Fruit fly (Drosophila melanogaster) whole organism, embryonic: ENCODE measurements around the gene CG18135.

Source experiments
- Antp ChIP-seq: fragments of 200-800 bp; sonication (Bioruptor generic); optimal IDR thresholded peaks from 3 replicates; lab custom pipeline; 2016; ENCODE audit warnings: missing biosample characterization, missing genetic modification characterization
- Blimp-1 ChIP-seq: fragments of 200-800 bp; sonication (Bioruptor generic); optimal IDR thresholded peaks from 3 replicates; lab custom pipeline; 2018; ENCODE audit warnings: missing biosample characterization, missing genetic modification characterization, mild to moderate bottlenecking, moderate library complexity, missing genetic modification reagents
- BtbVII ChIP-seq: fragments of 200-800 bp; sonication (Bioruptor generic); optimal IDR thresholded peaks from 3 replicates; lab custom pipeline; 2017; ENCODE audit warnings: missing biosample characterization, mild to moderate bottlenecking, missing genetic modification characterization
- CG1024 ChIP-seq: fragments of 200-800 bp; sonication (Bioruptor generic); IDR thresholded peaks from 2 replicates; pipeline ENCODE4 v1.3.6; 2022; ENCODE audit warnings: missing biosample characterization, missing genetic modification characterization
- CG10267 ChIP-seq: fragments of 200-800 bp; sonication (Bioruptor generic); optimal IDR thresholded peaks from 2 replicates; lab custom pipeline; 2018; ENCODE audit warnings: missing biosample characterization, mild to moderate bottlenecking, missing genetic modification characterization, moderate library complexity
- CG10959 ChIP-seq: fragments of 200-800 bp; sonication (Bioruptor generic); IDR thresholded peaks from 2 replicates; pipeline ENCODE4 v1.3.6; 2022; ENCODE audit warnings: missing biosample characterization, missing genetic modification characterization
- CG11456 ChIP-seq: fragments of 200-800 bp; sonication (Bioruptor generic); IDR thresholded peaks from 3 replicates; pipeline ENCODE4 v1.3.6; 2022; ENCODE audit warnings: missing biosample characterization, missing genetic modification characterization
- CG12219 ChIP-seq: fragments of 200-800 bp; sonication (Bioruptor generic); optimal IDR thresholded peaks from 3 replicates; lab custom pipeline; 2018; ENCODE audit warnings: missing biosample characterization, mild to moderate bottlenecking, missing genetic modification characterization
- CG12236 ChIP-seq: fragments of 200-800 bp; sonication (Bioruptor generic); optimal IDR thresholded peaks from 2 replicates; lab custom pipeline; 2016; ENCODE audit warnings: missing biosample characterization, missing genetic modification characterization
- CG13624 ChIP-seq: fragments of 200-800 bp; sonication (Bioruptor generic); optimal IDR thresholded peaks from 2 replicates; lab custom pipeline; 2016; ENCODE audit warnings: missing biosample characterization, missing genetic modification characterization
- CG14965 ChIP-seq: fragments of 200-800 bp; sonication (Bioruptor generic); optimal IDR thresholded peaks from 2 replicates; lab custom pipeline; 2016; ENCODE audit warnings: missing biosample characterization, missing genetic modification characterization, borderline replicate concordance
- CG17568 ChIP-seq: fragments of 200-800 bp; sonication (Bioruptor generic); optimal IDR thresholded peaks from 2 replicates; lab custom pipeline; 2018; ENCODE audit warnings: missing biosample characterization, mild to moderate bottlenecking, missing genetic modification characterization, moderate library complexity
- CG18599 ChIP-seq: fragments of 200-800 bp; sonication (Bioruptor generic); optimal IDR thresholded peaks from 3 replicates; lab custom pipeline; 2017; ENCODE audit warnings: missing biosample characterization, missing genetic modification characterization, mild to moderate bottlenecking, moderate library complexity, missing genetic modification reagents
- CG2116 ChIP-seq: fragments of 200-800 bp; sonication (Bioruptor generic); optimal IDR thresholded peaks from 3 replicates; lab custom pipeline; 2018; ENCODE audit warnings: missing biosample characterization, mild to moderate bottlenecking, missing genetic modification characterization
- CG2678 ChIP-seq: fragments of 200-800 bp; sonication (Bioruptor generic); optimal IDR thresholded peaks from 3 replicates; lab custom pipeline; 2019; ENCODE audit warnings: missing biosample characterization, mild to moderate bottlenecking, missing genetic modification characterization, moderate library complexity
- CG31224 ChIP-seq: fragments of 200-800 bp; sonication (Bioruptor generic); IDR thresholded peaks from 2 replicates; pipeline ENCODE4 v1.3.6; 2022; ENCODE audit warnings: missing biosample characterization, missing genetic modification characterization
- CG31441 ChIP-seq: fragments of 200-800 bp; sonication (Bioruptor generic); IDR thresholded peaks from 2 replicates; pipeline ENCODE4 v1.3.6; 2022; ENCODE audit warnings: missing biosample characterization, missing genetic modification characterization
- CG34422 ChIP-seq: fragments of 200-800 bp; sonication (Bioruptor generic); IDR thresholded peaks from 3 replicates; pipeline ENCODE4 v1.3.6; 2022; ENCODE audit warnings: missing biosample characterization, missing genetic modification characterization
- CG4404 ChIP-seq: fragments of 200-800 bp; sonication (Bioruptor generic); IDR thresholded peaks from 2 replicates; pipeline ENCODE4 v1.3.6; 2022; ENCODE audit warnings: missing biosample characterization, missing genetic modification characterization
- CG4617 ChIP-seq: fragments of 200-800 bp; sonication (Bioruptor generic); optimal IDR thresholded peaks from 3 replicates; lab custom pipeline; 2016; ENCODE audit warnings: missing biosample characterization, missing genetic modification characterization, borderline replicate concordance
- CG6175 ChIP-seq: fragments of 200-800 bp; sonication (Bioruptor generic); IDR thresholded peaks from 3 replicates; pipeline ENCODE4 v1.3.6; 2022; ENCODE audit warnings: missing biosample characterization, missing genetic modification characterization
- CG6791 ChIP-seq: fragments of 200-800 bp; sonication (Bioruptor generic); IDR thresholded peaks from 3 replicates; pipeline ENCODE4 v1.3.6; 2022; ENCODE audit warnings: missing biosample characterization, missing genetic modification characterization; ENCODE audit not compliant: partially characterized antibody
- CG7963 ChIP-seq: fragments of 200-800 bp; sonication (Bioruptor generic); IDR thresholded peaks from 3 replicates; pipeline ENCODE4 v1.3.6; 2022; ENCODE audit warnings: missing biosample characterization, missing genetic modification characterization; ENCODE audit not compliant: partially characterized antibody
- D19A ChIP-seq: fragments of 200-800 bp; optimal IDR thresholded peaks from 3 replicates; lab custom pipeline; 2019; ENCODE audit warnings: missing biosample characterization, mild to moderate bottlenecking, missing genetic modification characterization, moderate library complexity
- Elba2 ChIP-seq: fragments of 200-800 bp; sonication (Bioruptor generic); optimal IDR thresholded peaks from 3 replicates; lab custom pipeline; 2016; ENCODE audit warnings: missing biosample characterization, missing genetic modification characterization
- Fer3 ChIP-seq: fragments of 200-800 bp; sonication (Bioruptor generic); optimal IDR thresholded peaks from 2 replicates; lab custom pipeline; 2018; ENCODE audit warnings: missing biosample characterization, mild to moderate bottlenecking, missing genetic modification characterization, moderate library complexity
- Hmr ChIP-seq: fragments of 200-800 bp; sonication (Bioruptor generic); optimal IDR thresholded peaks from 3 replicates; lab custom pipeline; 2017; ENCODE audit warnings: mild to moderate bottlenecking, missing biosample characterization, missing genetic modification reagents, missing genetic modification characterization
- Lpt ChIP-seq: fragments of >200 bp; optimal IDR thresholded peaks from 2 replicates; lab custom pipeline; 2018; ENCODE audit warnings: missing biosample characterization, missing genetic modification characterization
- Mad ChIP-seq: fragments of 200-800 bp; sonication (Bioruptor generic); optimal IDR thresholded peaks from 2 replicates; lab custom pipeline; 2016; ENCODE audit warnings: missing biosample characterization, missing genetic modification characterization
- Max ChIP-seq: fragments of 200-800 bp; sonication (Bioruptor generic); optimal IDR thresholded peaks from 2 replicates; lab custom pipeline; 2016; ENCODE audit warnings: missing biosample characterization, mild to moderate bottlenecking, missing genetic modification characterization
- Poxn ChIP-seq: fragments of 200-800 bp; sonication (Bioruptor generic); IDR thresholded peaks from 2 replicates; pipeline ENCODE4 v1.3.6; 2022; ENCODE audit warnings: missing biosample characterization, missing genetic modification characterization
- Ravus ChIP-seq: fragments of 200-800 bp; sonication (Bioruptor generic); IDR thresholded peaks from 2 replicates; pipeline ENCODE4 v1.3.6; 2022; ENCODE audit warnings: missing biosample characterization, missing genetic modification characterization
- ap ChIP-seq: fragments of 200-800 bp; sonication (Bioruptor generic); IDR thresholded peaks from 2 replicates; pipeline ENCODE4 v1.3.6; 2022; ENCODE audit warnings: missing biosample characterization, missing genetic modification characterization
- ato ChIP-seq: fragments of 200-800 bp; sonication (Bioruptor generic); IDR thresholded peaks from 2 replicates; pipeline ENCODE4 v1.3.6; 2022; ENCODE audit warnings: missing biosample characterization, missing genetic modification characterization; ENCODE audit not compliant: partially characterized antibody
- br ChIP-seq: fragments of >200 bp; optimal IDR thresholded peaks from 2 replicates; lab custom pipeline; 2017
- caup ChIP-seq: fragments of 200-800 bp; sonication (Bioruptor generic); optimal IDR thresholded peaks from 3 replicates; lab custom pipeline; 2017; ENCODE audit warnings: missing biosample characterization, mild to moderate bottlenecking, missing genetic modification characterization, moderate library complexity; ENCODE audit not compliant: severe bottlenecking
- croc ChIP-seq: fragments of 200-800 bp; sonication (Bioruptor generic); conservative IDR thresholded peaks from 3 replicates; pipeline ENCODE4 v1.3.6; 2022; ENCODE audit warnings: missing biosample characterization, missing genetic modification characterization
- eve ChIP-seq, 2 experiments: fragments of >200 bp; optimal IDR thresholded peaks; 2 replicates each; lab custom pipeline; 2017; ENCODE audit warnings: missing biosample characterization in 2 of 2, missing genetic modification characterization in 2 of 2
- exex ChIP-seq: fragments of 200-800 bp; sonication (Bioruptor generic); optimal IDR thresholded peaks from 4 replicates; lab custom pipeline; 2018; ENCODE audit warnings: missing biosample characterization, mild to moderate bottlenecking, missing genetic modification characterization, moderate library complexity
- her ChIP-seq: fragments of 200-800 bp; sonication (Bioruptor generic); optimal IDR thresholded peaks from 2 replicates; lab custom pipeline; 2016; ENCODE audit warnings: missing biosample characterization, missing genetic modification characterization
- ind ChIP-seq: fragments of 200-800 bp; sonication (Bioruptor generic); optimal IDR thresholded peaks from 3 replicates; lab custom pipeline; 2016; ENCODE audit warnings: missing biosample characterization, missing genetic modification characterization
- jigr1 ChIP-seq: fragments of 200-800 bp; sonication (Bioruptor generic); IDR thresholded peaks from 3 replicates; pipeline ENCODE4 v1.3.6; 2022; ENCODE audit warnings: missing biosample characterization, missing genetic modification characterization
- oc ChIP-seq: fragments of 200-800 bp; sonication (Bioruptor generic); optimal IDR thresholded peaks from 2 replicates; lab custom pipeline; 2018; ENCODE audit warnings: missing biosample characterization, mild to moderate bottlenecking, missing genetic modification characterization, moderate library complexity
- prd ChIP-seq, 3 experiments: fragments of >200 bp in 2 of 3; fragments of 200-800 bp in 1 of 3; sonication (Bioruptor generic) in 1 of 3; optimal IDR thresholded peaks in 2 of 3; IDR thresholded peaks in 1 of 3; 2 replicates in 2 of 3; 3 replicates in 1 of 3; pipeline versions ENCODE4 v1.3.6 to Lab custom; 2017 to 2022; ENCODE audit warnings: missing biosample characterization in 1 of 3, missing genetic modification characterization in 1 of 3
- psq ChIP-seq: fragments of 200-800 bp; sonication (Bioruptor generic); optimal IDR thresholded peaks from 2 replicates; lab custom pipeline; 2017; ENCODE audit warnings: missing biosample characterization, missing genetic modification characterization
- scrt ChIP-seq: fragments of 200-800 bp; sonication (Bioruptor generic); optimal IDR thresholded peaks from 2 replicates; lab custom pipeline; 2018; ENCODE audit warnings: missing biosample characterization, mild to moderate bottlenecking, missing genetic modification characterization, moderate library complexity
- shn ChIP-seq: fragments of 200-800 bp; sonication (Bioruptor generic); optimal IDR thresholded peaks from 3 replicates; lab custom pipeline; 2016; ENCODE audit warnings: missing biosample characterization, missing genetic modification characterization
- tll ChIP-seq, 2 experiments: fragments of 200-800 bp in 1 of 2; fragments of >200 bp in 1 of 2; sonication (Bioruptor generic) in 1 of 2; optimal IDR thresholded peaks; 2 replicates each; lab custom pipeline; 2017 to 2019; ENCODE audit warnings: missing biosample characterization in 2 of 2, missing genetic modification characterization in 2 of 2, mild to moderate bottlenecking in 1 of 2, moderate library complexity in 1 of 2
- toy ChIP-seq: fragments of 200-800 bp; sonication (Bioruptor generic); IDR thresholded peaks from 2 replicates; pipeline ENCODE4 v1.3.6; 2022; ENCODE audit warnings: missing biosample characterization, missing genetic modification characterization
- tx ChIP-seq: fragments of 200-800 bp; sonication (Bioruptor generic); optimal IDR thresholded peaks from 2 replicates; lab custom pipeline; 2016; ENCODE audit warnings: missing biosample characterization, missing genetic modification characterization

CG18135 gene

DNA sequence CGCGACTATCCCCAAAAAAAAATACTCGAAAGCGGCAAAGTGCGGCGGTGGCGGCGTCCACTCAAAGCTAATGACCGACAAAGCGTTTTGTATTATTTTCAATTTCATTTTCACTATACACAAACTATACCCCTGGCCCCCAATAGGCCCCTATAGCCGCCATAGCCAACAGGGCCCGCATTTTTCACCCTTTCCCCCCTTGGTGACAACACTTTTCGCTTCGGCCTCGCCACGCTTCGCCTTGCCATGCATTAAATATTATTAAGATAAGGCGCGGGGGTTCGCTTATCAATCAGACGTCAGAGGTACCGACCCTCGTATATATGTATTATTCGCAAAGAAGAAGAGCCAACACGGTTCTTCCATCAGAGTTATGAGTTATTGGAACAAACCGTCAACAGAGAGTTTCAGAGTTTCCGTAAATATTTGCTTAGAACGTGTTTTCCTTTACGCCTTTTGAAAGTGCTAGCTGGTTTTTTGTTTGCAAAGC is 42.1 kb upstream of the CG18135 start (continued):
- TF ChIP-seq Ravus (GFP tag; lab: Robert Waterston, UW) (no peak), CG11456 (GFP tag; lab: Robert Waterston, UW) (0 out of 3 replicates have a peak, but pooled peaks have one; percentile 41), Fer3 (tag; lab: Kevin White, UChicago) (no peak), Lpt (GFP tag; lab: Kevin White, UChicago) (no peak), BtbVII (GFP tag; lab: Kevin White, UChicago) (no peak), tll (GFP tag; optimal IDR thresholded peaks at IDR 0.05; lab: Kevin White, UChicago) (no peak), Poxn (no peak), CG31224 (GFP tag; lab: Robert Waterston, UW) (no peak), CG10959 (GFP tag; lab: Robert Waterston, UW) (no peak), Hmr (peak; percentile 28), CG14965 (GFP tag; lab: Kevin White, UChicago) (no peak), CG4617 (GFP tag; lab: Kevin White, UChicago) (no peak), CG13624 (no peak), toy (GFP tag; lab: Robert Waterston, UW) (no peak), Antp (GFP tag; lab: Kevin White, UChicago) (no peak), CG7963 (GFP tag; lab: Robert Waterston, UW) (no peak), oc (no peak), CG31441 (GFP tag; lab: Robert Waterston, UW) (no peak), CG10267 (tag; lab: Kevin White, UChicago) (no peak), CG1024 (no peak), exex (peak; percentile 92), br (lab: Kevin White, UChicago) (no peak), Mad (GFP tag; lab: Kevin White, UChicago) (no peak), croc (GFP tag; lab: Robert Waterston, UW) (no peak), D19A (tag; lab: Kevin White, UChicago) (no peak), CG12219 (GFP tag; lab: Kevin White, UChicago) (no peak), ato (GFP tag; lab: Robert Waterston, UW) (no peak), CG17568 (GFP tag; lab: Kevin White, UChicago) (peak; percentile 44), CG2116 (GFP tag; lab: Kevin White, UChicago) (no peak), CG2678 (tag; lab: Kevin White, UChicago) (peak; percentile 30), ind (GFP tag; lab: Kevin White, UChicago) (no peak), eve (GFP tag; optimal IDR thresholded peaks at IDR 0.05; lab: Kevin White, UChicago) (no peak), ap (no peak), CG18599 (no peak), Max (GFP tag; lab: Kevin White, UChicago) (no peak), caup (GFP tag; lab: Kevin White, UChicago) (peak; percentile 51), Elba2 (GFP tag; lab: Kevin White, UChicago) (no peak), psq (no peak), her (GFP tag; lab: Kevin White, UChicago) (no peak), CG6791 (peak; percentile 49; the same call in 1 of the 3 replicates), CG6175 (GFP tag; lab: Robert Waterston, UW) (peak; percentile 90; the same call in 2 of the 3 replicates), shn (GFP tag; lab: Kevin White, UChicago) (no peak), CG4404 (GFP tag; lab: Robert Waterston, UW) (no peak), tx (GFP tag; lab: Kevin White, UChicago) (no peak), CG34422 (GFP tag; lab: Robert Waterston, UW) (no peak), scrt (GFP tag; lab: Kevin White, UChicago) (no peak), Blimp-1 (GFP tag; lab: Kevin White, UChicago) (peak; percentile 72), jigr1 (GFP tag; lab: Robert Waterston, UW) (no peak), CG12236 (no peak), prd (optimal IDR thresholded peaks at IDR 0.05; lab: Kevin White, UChicago) (no peak), prd (GFP tag; IDR thresholded peaks at IDR 0.05; lab: Robert Waterston, UW) (no peak)
